Worm (Caenorhabditis elegans): ENCODE measurements around the gene tni-4.

- TF ChIP-seq C04F5.9 (tag; optimal IDR thresholded peaks at IDR 0.05) (no peak), ceh-88 (GFP tag; IDR thresholded peaks at IDR 0.05) (no peak), zip-4 (GFP tag; optimal IDR thresholded peaks at IDR 0.05) (no peak), lin-35 (GFP tag; optimal IDR thresholded peaks at IDR 0.05) (no peak), ama-1 (optimal IDR thresholded peaks at IDR 0.05) (no peak), lin-15B (tag; optimal IDR thresholded peaks at IDR 0.05) (no peak), sox-4 (tag; optimal IDR thresholded peaks at IDR 0.05) (no peak)
Observed at ce11 chrIV:5169335-5169734, 35.1 kb upstream of the tni-4 start.
